Worm (Caenorhabditis elegans) whole organism, mixed stage, embryonic: ENCODE data around the gene C05C12.6.

Experiments used
- bed-3 ChIP-seq: fragments of 200-800 bp; sonication (Bioruptor generic); optimal IDR thresholded peaks from 3 replicates; lab custom pipeline; 2018; ENCODE audit warnings: mild to moderate bottlenecking, missing genetic modification characterization, moderate library complexity, missing compliant biosample characterization
- blmp-1 ChIP-seq: fragments of 150-350 bp; optimal IDR thresholded peaks from 2 replicates; lab custom pipeline; 2014; ENCODE audit warnings: missing biosample characterization, missing genetic modification characterization
- ceh-83 ChIP-seq: fragments of 200-800 bp; sonication (Bioruptor generic); optimal IDR thresholded peaks from 2 replicates; lab custom pipeline; 2018; ENCODE audit warnings: mild to moderate bottlenecking, missing genetic modification characterization, missing compliant biosample characterization
- ham-2 ChIP-seq: fragments of 200-800 bp; sonication (Bioruptor generic); optimal IDR thresholded peaks from 2 replicates; lab custom pipeline; 2018; ENCODE audit warnings: mild to moderate bottlenecking, missing genetic modification characterization, missing compliant biosample characterization
- lsy-2 ChIP-seq: fragments of 150-350 bp; optimal IDR thresholded peaks from 2 replicates; lab custom pipeline; 2014; ENCODE audit warnings: missing biosample characterization, missing genetic modification characterization
- unc-39 ChIP-seq: fragments of 150-350 bp; optimal IDR thresholded peaks from 2 replicates; lab custom pipeline; 2014; ENCODE audit warnings: missing biosample characterization, missing genetic modification characterization
- unc-62 ChIP-seq: fragments of 150-350 bp; optimal IDR thresholded peaks from 2 replicates; lab custom pipeline; 2014; ENCODE audit warnings: missing biosample characterization, missing genetic modification reagents, missing genetic modification characterization
- ztf-11 ChIP-seq: fragments of 150-350 bp; optimal IDR thresholded peaks from 2 replicates; lab custom pipeline; 2014; ENCODE audit warnings: missing biosample characterization, missing genetic modification characterization

DNA sequence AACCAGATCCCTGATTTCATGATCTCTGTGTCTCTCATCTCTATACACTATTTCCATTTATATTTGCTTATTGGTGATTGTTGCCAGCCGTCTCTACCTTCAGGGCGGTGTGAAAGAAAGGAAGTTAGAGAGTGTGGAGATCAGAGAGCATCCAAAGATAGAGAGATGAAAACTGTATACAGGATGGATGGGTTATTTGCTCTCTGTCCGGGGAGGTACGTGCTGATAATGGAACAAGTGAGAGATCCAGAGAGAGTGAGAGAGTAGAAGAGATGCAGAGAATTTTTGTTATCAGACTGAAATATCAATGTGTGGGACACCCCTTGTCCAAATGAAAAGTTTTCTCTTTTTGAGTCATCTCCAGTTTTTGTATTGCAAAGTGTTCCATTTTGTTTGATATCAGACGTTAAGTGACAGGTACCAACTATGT is 42.8 kb upstream of the C05C12.6 start:
- TF ChIP-seq unc-62 (GFP tag; lab: Kevin White, UChicago): no peak
- TF ChIP-seq blmp-1 (tag; lab: Kevin White, UChicago): no peak
- no peak for TF ChIP-seq ceh-83
- TF ChIP-seq lsy-2 (tag; lab: Kevin White, UChicago): no peak
- TF ChIP-seq unc-39 (tag; lab: Kevin White, UChicago): no peak
- TF ChIP-seq ham-2: no peak
- no peak for TF ChIP-seq ztf-11 (tag; lab: Kevin White, UChicago)
- TF ChIP-seq bed-3 (GFP tag; lab: Kevin White, UChicago): no peak
